Worm (Caenorhabditis elegans) whole organism, late embryonic: Measurements from ENCODE around the gene T26C12.1.

Source experiments
- C08G9.2 ChIP-seq: sonication (generic microtip); optimal IDR thresholded peaks from 2 replicates; lab custom pipeline; 2016; ENCODE audit warnings: mild to moderate bottlenecking, missing genetic modification characterization, moderate library complexity, missing compliant biosample characterization
- C38D4.7 ChIP-seq: fragments of 200-800 bp; sonication (Bioruptor generic); optimal IDR thresholded peaks from 2 replicates; lab custom pipeline; 2018; ENCODE audit warnings: mild to moderate bottlenecking, missing genetic modification characterization, moderate library complexity, missing compliant biosample characterization
- K09A11.1 ChIP-seq: sonication (generic microtip); optimal IDR thresholded peaks from 2 replicates; lab custom pipeline; 2017; ENCODE audit warnings: antibody characterized with exemption, mild to moderate bottlenecking, missing genetic modification characterization, missing compliant biosample characterization; ENCODE audit not compliant: insufficient read depth
- T23F11.4 ChIP-seq: fragments of 200-800 bp; sonication (Bioruptor generic); optimal IDR thresholded peaks from 2 replicates; lab custom pipeline; 2018; ENCODE audit warnings: mild to moderate bottlenecking, missing genetic modification characterization, missing compliant biosample characterization
- ama-1 ChIP-seq: fragments of 150-350 bp; optimal IDR thresholded peaks from 2 replicates; lab custom pipeline; 2014
- ceh-14 ChIP-seq: sonication (generic microtip); optimal IDR thresholded peaks from 2 replicates; lab custom pipeline; 2016; ENCODE audit warnings: missing genotype, missing genetic modification characterization, missing compliant biosample characterization
- ceh-18 ChIP-seq: sonication (generic microtip); optimal IDR thresholded peaks from 2 replicates; lab custom pipeline; 2016; ENCODE audit warnings: missing genetic modification characterization, missing compliant biosample characterization
- ceh-19 ChIP-seq: fragments of 200-800 bp; sonication (Bioruptor generic); optimal IDR thresholded peaks from 2 replicates; lab custom pipeline; 2018; ENCODE audit warnings: mild to moderate bottlenecking, missing genetic modification characterization, missing compliant biosample characterization
- ceh-2 ChIP-seq: sonication (generic microtip); optimal IDR thresholded peaks from 2 replicates; lab custom pipeline; 2016; ENCODE audit warnings: missing genotype, missing genetic modification characterization, missing compliant biosample characterization
- ceh-22 ChIP-seq: sonication (generic microtip); optimal IDR thresholded peaks from 2 replicates; lab custom pipeline; 2017; ENCODE audit warnings: missing biosample characterization, missing genetic modification characterization
- ceh-24 ChIP-seq: sonication (generic microtip); optimal IDR thresholded peaks from 2 replicates; lab custom pipeline; 2016; ENCODE audit warnings: mild to moderate bottlenecking, missing genetic modification characterization, missing compliant biosample characterization
- ceh-31 ChIP-seq: sonication (generic microtip); optimal IDR thresholded peaks from 2 replicates; lab custom pipeline; 2016; ENCODE audit warnings: missing genetic modification characterization, missing compliant biosample characterization
- ceh-45 ChIP-seq: fragments of 200-800 bp; sonication (Bioruptor generic); IDR thresholded peaks from 2 replicates; pipeline ENCODE4 v1.3.6; 2022; ENCODE audit warnings: missing genetic modification reagents, missing genetic modification characterization, missing compliant biosample characterization
- ceh-48 ChIP-seq: sonication (generic microtip); optimal IDR thresholded peaks from 2 replicates; lab custom pipeline; 2016; ENCODE audit warnings: missing genetic modification characterization, inconsistent platforms, missing compliant biosample characterization
- ceh-6 ChIP-seq: fragments of 200-800 bp; sonication (Bioruptor generic); optimal IDR thresholded peaks from 2 replicates; lab custom pipeline; 2018; ENCODE audit warnings: mild to moderate bottlenecking, missing genetic modification characterization, missing compliant biosample characterization
- dmd-4 ChIP-seq: sonication (generic microtip); optimal IDR thresholded peaks from 2 replicates; lab custom pipeline; 2016; ENCODE audit warnings: borderline replicate concordance, missing genetic modification characterization, missing compliant biosample characterization
- elt-2 ChIP-seq: sonication (generic microtip); optimal IDR thresholded peaks from 2 replicates; lab custom pipeline; 2016; ENCODE audit warnings: missing genetic modification reagents, missing genetic modification characterization, missing compliant biosample characterization
- elt-4 ChIP-seq: sonication (generic microtip); optimal IDR thresholded peaks from 2 replicates; lab custom pipeline; 2016; ENCODE audit warnings: missing genetic modification characterization, missing compliant biosample characterization
- eyg-1 ChIP-seq: sonication (generic microtip); optimal IDR thresholded peaks from 2 replicates; lab custom pipeline; 2016; ENCODE audit warnings: missing genotype, missing genetic modification characterization, missing compliant biosample characterization
- fax-1 ChIP-seq: sonication (generic microtip); optimal IDR thresholded peaks from 2 replicates; lab custom pipeline; 2016; ENCODE audit warnings: missing genotype, missing genetic modification characterization, missing compliant biosample characterization
- fkh-10 ChIP-seq: fragments of 150-350 bp; optimal IDR thresholded peaks from 2 replicates; lab custom pipeline; 2014; ENCODE audit warnings: missing biosample characterization, missing genetic modification reagents, missing genetic modification characterization
- hlh-13 ChIP-seq: fragments of 200-800 bp; sonication (Bioruptor generic); optimal IDR thresholded peaks from 2 replicates; lab custom pipeline; 2018; ENCODE audit warnings: mild to moderate bottlenecking, missing genetic modification characterization, missing compliant biosample characterization
- hlh-30 ChIP-seq: sonication (generic microtip); optimal IDR thresholded peaks from 2 replicates; lab custom pipeline; 2017; ENCODE audit warnings: antibody characterized with exemption, missing genetic modification characterization, missing compliant biosample characterization; ENCODE audit not compliant: insufficient read depth
- hlh-6 ChIP-seq: sonication (generic microtip); optimal IDR thresholded peaks from 2 replicates; lab custom pipeline; 2016; ENCODE audit warnings: missing genotype, missing genetic modification characterization, missing compliant biosample characterization
- lim-6 ChIP-seq: sonication (generic microtip); optimal IDR thresholded peaks from 2 replicates; lab custom pipeline; 2016; ENCODE audit warnings: missing genetic modification characterization, missing compliant biosample characterization
- lin-11 ChIP-seq: fragments of 200-800 bp; sonication (Bioruptor generic); optimal IDR thresholded peaks from 2 replicates; lab custom pipeline; 2018; ENCODE audit warnings: mild to moderate bottlenecking, missing genetic modification characterization, missing compliant biosample characterization
- madf-2 ChIP-seq: sonication (generic microtip); optimal IDR thresholded peaks from 2 replicates; lab custom pipeline; 2017; ENCODE audit warnings: missing genetic modification characterization, missing compliant biosample characterization
- nfya-1 ChIP-seq: sonication (generic microtip); optimal IDR thresholded peaks from 2 replicates; lab custom pipeline; 2017; ENCODE audit warnings: missing genetic modification characterization, mild to moderate bottlenecking, missing compliant biosample characterization, antibody characterized with exemption, moderate library complexity
- nhr-11 ChIP-seq: fragments of 150-350 bp; optimal IDR thresholded peaks from 2 replicates; lab custom pipeline; 2014; ENCODE audit warnings: missing biosample characterization, missing genetic modification characterization
- odd-2 ChIP-seq: sonication (generic microtip); optimal IDR thresholded peaks from 2 replicates; lab custom pipeline; 2017; ENCODE audit warnings: antibody characterized with exemption, mild to moderate bottlenecking, missing genetic modification characterization, missing compliant biosample characterization
- pag-3 ChIP-seq: sonication (generic microtip); optimal IDR thresholded peaks from 2 replicates; lab custom pipeline; 2016; ENCODE audit warnings: missing compliant biosample characterization, missing genetic modification characterization, borderline replicate concordance
- pat-9 ChIP-seq: fragments of 200-800 bp; sonication (Bioruptor generic); optimal IDR thresholded peaks from 2 replicates; lab custom pipeline; 2018; ENCODE audit warnings: mild to moderate bottlenecking, missing genetic modification characterization, moderate library complexity, missing compliant biosample characterization
- pha-2 ChIP-seq: sonication (generic microtip); optimal IDR thresholded peaks from 2 replicates; lab custom pipeline; 2017; ENCODE audit warnings: mild to moderate bottlenecking, missing genetic modification characterization, missing compliant biosample characterization
- pha-4 ChIP-seq: fragments of 150-350 bp; optimal IDR thresholded peaks from 2 replicates; lab custom pipeline; 2018; ENCODE audit warnings: missing biosample characterization, missing genetic modification reagents, missing genetic modification characterization
- pros-1 ChIP-seq: fragments of 150-350 bp; optimal IDR thresholded peaks from 2 replicates; lab custom pipeline; 2014; ENCODE audit warnings: missing biosample characterization, missing genetic modification reagents, missing genetic modification characterization
- ref-2 ChIP-seq: sonication (generic microtip); optimal IDR thresholded peaks from 2 replicates; lab custom pipeline; 2016; ENCODE audit warnings: missing genetic modification characterization, missing compliant biosample characterization
- rnt-1 ChIP-seq: sonication (generic microtip); optimal IDR thresholded peaks from 2 replicates; lab custom pipeline; 2016; ENCODE audit warnings: missing genetic modification characterization, missing compliant biosample characterization
- sox-2 ChIP-seq: fragments of 200-800 bp; sonication (Bioruptor generic); IDR thresholded peaks from 2 replicates; pipeline ENCODE4 v1.3.6; 2022; ENCODE audit warnings: missing genetic modification reagents, missing genetic modification characterization, missing compliant biosample characterization
- sox-4 ChIP-seq: sonication (generic microtip); optimal IDR thresholded peaks from 2 replicates; lab custom pipeline; 2017; ENCODE audit warnings: mild to moderate bottlenecking, missing genetic modification characterization, inconsistent platforms, missing compliant biosample characterization
- tbx-2 ChIP-seq: sonication (generic microtip); optimal IDR thresholded peaks from 2 replicates; lab custom pipeline; 2016; ENCODE audit warnings: missing genetic modification characterization, missing compliant biosample characterization
- tbx-7 ChIP-seq: sonication (generic microtip); optimal IDR thresholded peaks from 2 replicates; lab custom pipeline; 2016; ENCODE audit warnings: missing genotype, missing genetic modification characterization, missing compliant biosample characterization
- ttx-3 ChIP-seq: sonication (generic microtip); optimal IDR thresholded peaks from 2 replicates; lab custom pipeline; 2016; ENCODE audit warnings: missing genetic modification reagents, missing genetic modification characterization, missing compliant biosample characterization
- ztf-16 ChIP-seq: sonication (generic microtip); optimal IDR thresholded peaks from 2 replicates; lab custom pipeline; 2017; ENCODE audit warnings: missing genetic modification characterization, missing compliant biosample characterization

Gene T26C12.1

ce11 chrIV:3291977-3292561 lies 33.4 kb downstream of the T26C12.1 start, which contains the start of gene W08E12.8:
W08E12.8 (plus strand) TSS chrIV:3292371.
- TF ChIP-seq ceh-31 (tag; lab: Kevin White, UChicago), result no peak
- TF ChIP-seq nfya-1 (tag; lab: Kevin White, UChicago), result no peak
- TF ChIP-seq dmd-4, result no peak
- no peak for TF ChIP-seq lin-11 (tag; lab: Kevin White, UChicago)
- no peak for TF ChIP-seq pat-9 (tag; lab: Kevin White, UChicago)
- no peak for TF ChIP-seq ama-1 (lab: Kevin White, UChicago)
- TF ChIP-seq nhr-11 (tag; lab: Kevin White, UChicago), result no peak
- TF ChIP-seq madf-2 (tag; lab: Kevin White, UChicago), result no peak
- TF ChIP-seq tbx-2 (tag; lab: Kevin White, UChicago), result no peak
- TF ChIP-seq ttx-3 (tag; lab: Kevin White, UChicago), result no peak
- TF ChIP-seq ceh-6 (GFP tag; lab: Kevin White, UChicago), result no peak
- TF ChIP-seq fkh-10, result no peak
- TF ChIP-seq hlh-30 (tag; lab: Kevin White, UChicago), result no peak
- TF ChIP-seq tbx-7, result no peak

DNA sequence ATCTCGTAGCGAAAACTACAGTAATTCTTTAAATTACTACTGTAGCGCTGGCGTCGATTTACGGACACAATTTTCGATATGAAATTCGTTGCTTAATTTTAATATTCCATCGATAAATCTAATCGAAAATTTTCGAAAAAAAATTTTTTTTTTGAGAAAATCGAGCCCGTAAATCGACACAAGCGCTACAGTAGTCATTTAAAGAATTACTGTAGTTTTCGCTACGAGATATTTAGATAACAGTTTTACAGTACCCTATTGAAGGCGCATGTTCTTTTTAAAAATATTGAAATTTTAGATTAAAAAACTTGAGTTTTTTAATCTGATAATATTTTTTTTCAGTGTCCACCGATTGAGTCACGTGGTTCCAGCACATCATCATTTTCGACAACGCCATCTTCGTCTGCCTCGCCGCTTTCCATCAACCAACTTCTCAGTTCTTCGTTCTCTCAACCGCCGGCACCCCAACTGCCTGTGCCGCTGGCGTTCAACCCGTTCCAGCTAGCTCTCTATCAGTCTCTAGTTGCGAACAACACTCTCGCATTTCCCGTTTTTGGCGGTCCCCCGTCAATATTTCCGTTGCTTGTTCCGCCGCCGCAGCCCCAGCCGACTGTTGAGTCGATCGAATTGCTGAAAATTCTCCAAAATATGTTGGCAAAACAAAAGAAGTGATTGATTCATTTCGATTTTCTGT lies 35.2 kb downstream of the T26C12.1 start:
- TF ChIP-seq ceh-18 (tag; lab: Kevin White, UChicago) (no peak), ceh-22 (tag; lab: Kevin White, UChicago) (no peak), ceh-2 (tag; lab: Kevin White, UChicago) (no peak), ceh-19 (GFP tag; lab: Kevin White, UChicago) (no peak), fax-1 (tag; lab: Kevin White, UChicago) (no peak), odd-2 (tag; lab: Kevin White, UChicago) (no peak), ref-2 (tag; lab: Kevin White, UChicago) (no peak), tbx-7 (no peak), pat-9 (tag; lab: Kevin White, UChicago) (no peak), rnt-1 (tag; lab: Kevin White, UChicago) (no peak), tbx-2 (tag; lab: Kevin White, UChicago) (no peak), C08G9.2 (tag; lab: Kevin White, UChicago) (no peak), pha-4 (tag; lab: Kevin White, UChicago) (no peak), ama-1 (lab: Kevin White, UChicago) (no peak), sox-4 (no peak), pag-3 (no peak), ceh-14 (no peak), hlh-13 (no peak)

ce11 chrIV:3294553-3295185 lies 36.0 kb downstream of the T26C12.1 start, which contains the start of gene W08E12.7:
W08E12.7 (plus strand) TSS chrIV:3295135.
- TF ChIP-seq lim-6 (tag; lab: Kevin White, UChicago) (no peak), ama-1 (lab: Kevin White, UChicago) (no peak), ceh-45 (0 out of 2 replicates have a peak, but pooled peaks have one; percentile 10), pat-9 (tag; lab: Kevin White, UChicago) (peak; percentile 35), elt-4 (no peak), sox-4 (no peak), ceh-19 (GFP tag; lab: Kevin White, UChicago) (peak; percentile 15), tbx-2 (tag; lab: Kevin White, UChicago) (peak; percentile 91), T23F11.4 (peak; percentile 17), ztf-16 (tag; lab: Kevin White, UChicago) (peak; percentile 41), ceh-24 (tag; lab: Kevin White, UChicago) (peak; percentile 21), lin-11 (tag; lab: Kevin White, UChicago) (peak; percentile 17), elt-2 (peak; percentile 79), C38D4.7 (peak; percentile 5), pros-1 (tag; lab: Kevin White, UChicago) (peak; percentile 36), ceh-48 (peak; percentile 22), ceh-2 (tag; lab: Kevin White, UChicago) (peak; percentile 72), sox-2 (GFP tag; lab: Robert Waterston, UW) (peak; percentile 49), eyg-1 (tag; lab: Kevin White, UChicago) (peak; percentile 42), ref-2 (tag; lab: Kevin White, UChicago) (peak; percentile 91), hlh-6 (tag; lab: Kevin White, UChicago) (no peak), fax-1 (tag; lab: Kevin White, UChicago) (peak; percentile 78), ceh-31 (tag; lab: Kevin White, UChicago) (peak; percentile 94), pha-2 (tag; lab: Kevin White, UChicago) (peak; percentile 15), pha-4 (tag; lab: Kevin White, UChicago) (no peak), tbx-7 (peak; percentile 33), rnt-1 (tag; lab: Kevin White, UChicago) (peak; percentile 86), hlh-13 (no peak), K09A11.1 (peak; percentile 41), odd-2 (tag; lab: Kevin White, UChicago) (no peak), ttx-3 (tag; lab: Kevin White, UChicago) (peak; percentile 68)
